Worm (Caenorhabditis elegans): ENCODE measurements around the gene C01B9.1.

DNA sequence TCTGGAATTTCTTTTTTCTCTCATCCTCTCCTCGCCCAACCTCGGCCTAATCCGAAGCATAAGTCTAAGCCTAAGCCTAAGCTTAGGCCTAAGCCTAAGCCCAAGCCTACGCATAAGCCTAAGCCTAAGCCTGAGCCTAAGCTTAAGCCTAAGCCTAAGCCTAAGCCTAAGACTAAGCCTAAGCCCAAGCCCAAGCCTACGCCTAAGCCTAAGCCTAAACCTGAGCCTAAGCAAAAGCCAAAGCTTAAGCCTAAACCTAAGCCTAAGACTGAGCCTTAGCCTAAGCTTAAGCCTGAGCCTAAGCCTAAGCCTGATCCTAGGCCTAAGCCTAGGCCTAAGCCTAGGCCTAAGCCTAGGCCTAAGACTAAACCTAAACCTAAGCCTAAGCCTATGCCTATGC lies 24.9 kb downstream of the C01B9.1 start:
- no peak for TF ChIP-seq med-1 (GFP tag; optimal IDR thresholded peaks at IDR 0.05; ENCODE audit: insufficient read depth)
- TF ChIP-seq ref-1 (GFP tag; conservative IDR thresholded peaks at IDR 0.05): no peak

All from whole organism, midembryonic.